Fruit fly (Drosophila melanogaster): ENCODE results near the gene Ndc80.
A peak's percentile ranks its signal among the peaks of the same experiment; 100 is the strongest.

The Ndc80 gene

dm6 chrX:13611884-13612283 is at the start of gene Ndc80, which contains the start of gene BthD (continued):
- TF ChIP-seq CG7928 (GFP tag; optimal IDR thresholded peaks at IDR 0.05): peak; percentile 90
- TF ChIP-seq CG10267 (tag; optimal IDR thresholded peaks at IDR 0.05): no peak
- TF ChIP-seq gsb (GFP tag; IDR thresholded peaks at IDR 0.05): no peak
- TF ChIP-seq HLH4C (GFP tag; IDR thresholded peaks at IDR 0.05; ENCODE audit: partially characterized antibody): peak; percentile 55; the same call in 2 of the 3 replicates
- no peak for TF ChIP-seq ind (GFP tag; optimal IDR thresholded peaks at IDR 0.05)
- TF ChIP-seq Sry-δ (GFP tag; optimal IDR thresholded peaks at IDR 0.05): peak; percentile 69
- no peak for TF ChIP-seq CG13775 (GFP tag; optimal IDR thresholded peaks at IDR 0.05)
- no peak for TF ChIP-seq otp (GFP tag; IDR thresholded peaks at IDR 0.05)
- peak; percentile 71 for TF ChIP-seq BEAF-32 (GFP tag; optimal IDR thresholded peaks at IDR 0.05)
- no peak for TF ChIP-seq Oaz (GFP tag; IDR thresholded peaks at IDR 0.05)
- TF ChIP-seq disco-r (GFP tag; optimal IDR thresholded peaks at IDR 0.05): no peak
- TF ChIP-seq dm (GFP tag; optimal IDR thresholded peaks at IDR 0.05): no peak
- no peak for TF ChIP-seq fu2 (GFP tag; optimal IDR thresholded peaks at IDR 0.05)
- no peak for TF ChIP-seq CG2202 (tag; optimal IDR thresholded peaks at IDR 0.05)

DNA sequence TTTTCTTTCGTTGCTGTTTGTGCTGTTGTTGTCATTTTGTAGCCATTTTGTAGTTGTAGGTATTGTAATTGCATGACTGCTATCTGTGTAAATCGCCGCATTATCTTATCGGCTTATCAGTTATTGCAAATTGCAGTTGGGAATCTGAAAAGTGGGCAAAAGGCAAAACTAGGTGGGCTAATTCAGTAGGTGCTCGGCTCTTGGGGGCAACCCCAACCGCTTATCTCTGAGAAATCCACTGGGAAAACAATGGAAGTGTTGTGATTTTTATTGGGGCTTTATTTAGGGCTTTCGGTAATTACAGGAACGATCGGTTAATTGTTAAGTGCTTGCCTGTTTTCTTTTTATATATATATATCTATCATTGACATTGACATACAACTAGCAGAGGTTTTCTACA is 39.3 kb upstream of the Ndc80 start:
- TF ChIP-seq sug (tag; optimal IDR thresholded peaks at IDR 0.05): peak; percentile 53
- no peak for TF ChIP-seq CG30020 (tag; optimal IDR thresholded peaks at IDR 0.05)

dm6 chrX:13649801-13650200 is 37.9 kb upstream of the Ndc80 start:
- no peak for TF ChIP-seq Dek (tag; optimal IDR thresholded peaks at IDR 0.05)
- TF ChIP-seq sens-2 (GFP tag; IDR thresholded peaks at IDR 0.05): no peak
- no peak for TF ChIP-seq pzg (GFP tag; optimal IDR thresholded peaks at IDR 0.05)
- TF ChIP-seq nerfin-1 (tag; optimal IDR thresholded peaks at IDR 0.05): no peak
- no peak for TF ChIP-seq zen2 (GFP tag; IDR thresholded peaks at IDR 0.05; ENCODE audit: partially characterized antibody)
- no peak for TF ChIP-seq trem (tag; optimal IDR thresholded peaks at IDR 0.05)
- peak; percentile 52 for TF ChIP-seq Ets65A (GFP tag)
- no peak for TF ChIP-seq E2f2 (GFP tag; IDR thresholded peaks at IDR 0.05)
- no peak for TF ChIP-seq dmrt99B (tag; optimal IDR thresholded peaks at IDR 0.05)
- TF ChIP-seq vvl (GFP tag; IDR thresholded peaks at IDR 0.05): 0 out of 2 replicates have a peak, but pooled peaks have one; percentile 51
- no peak for TF ChIP-seq CG11093 (GFP tag; IDR thresholded peaks at IDR 0.05)
- TF ChIP-seq Dp (GFP tag; optimal IDR thresholded peaks at IDR 0.05): no peak
- no peak for TF ChIP-seq sqz (GFP tag; optimal IDR thresholded peaks at IDR 0.05)
- no peak for TF ChIP-seq TFAM (GFP tag; optimal IDR thresholded peaks at IDR 0.05)
- TF ChIP-seq cato (GFP tag; optimal IDR thresholded peaks at IDR 0.05; ENCODE audit: borderline replicate concordance): no peak
- no peak for TF ChIP-seq Xbp1 (GFP tag; optimal IDR thresholded peaks at IDR 0.05)
- no peak for TF ChIP-seq hth (optimal IDR thresholded peaks at IDR 0.05)
- TF ChIP-seq CG10209 (GFP tag; optimal IDR thresholded peaks at IDR 0.05): no peak
- no peak for TF ChIP-seq CG18599 (GFP tag; optimal IDR thresholded peaks at IDR 0.05)
- TF ChIP-seq unpg (GFP tag; optimal IDR thresholded peaks at IDR 0.05): no peak
- TF ChIP-seq row (GFP tag; IDR thresholded peaks at IDR 0.05): peak; percentile 10; the same call in 1 of the 3 replicates
- TF ChIP-seq HmgZ (tag; optimal IDR thresholded peaks at IDR 0.05): no peak
- TF ChIP-seq CG4360 (GFP tag; IDR thresholded peaks at IDR 0.05): peak; percentile 52
